Fruit fly (Drosophila melanogaster) whole organism, adult: ENCODE results near the gene AP-1sigma.
A peak's percentile ranks its signal among the peaks of the same experiment; 100 is the strongest.

Experiments used
- CG14711 ChIP-seq: fragments of 200-800 bp; sonication (Bioruptor generic); optimal IDR thresholded peaks from 2 replicates; lab custom pipeline; 2018; ENCODE audit warnings: missing biosample characterization, mild to moderate bottlenecking, missing genetic modification characterization, moderate library complexity
- CG1620 ChIP-seq: fragments of 200-800 bp; sonication (Bioruptor generic); optimal IDR thresholded peaks from 2 replicates; lab custom pipeline; 2016; ENCODE audit warnings: missing biosample characterization, missing genetic modification characterization
- CG33017 ChIP-seq: fragments of 200-800 bp; sonication (Bioruptor generic); optimal IDR thresholded peaks from 2 replicates; lab custom pipeline; 2018; ENCODE audit warnings: missing biosample characterization, mild to moderate bottlenecking, missing genetic modification characterization, moderate library complexity
- CG5204 ChIP-seq: fragments of 200-800 bp; sonication (Bioruptor generic); optimal IDR thresholded peaks from 2 replicates; lab custom pipeline; 2016; ENCODE audit warnings: missing biosample characterization, missing genetic modification characterization
- CG7045 ChIP-seq: fragments of 200-800 bp; sonication (Bioruptor generic); optimal IDR thresholded peaks from 2 replicates; lab custom pipeline; 2017; ENCODE audit warnings: missing biosample characterization, mild to moderate bottlenecking, missing genetic modification characterization
- Clk ChIP-seq: fragments of 200-800 bp; sonication (Bioruptor generic); optimal IDR thresholded peaks from 2 replicates; lab custom pipeline; 2017; ENCODE audit warnings: missing biosample characterization, missing genetic modification characterization
- Crg-1 ChIP-seq: fragments of 200-800 bp; sonication (Bioruptor generic); optimal IDR thresholded peaks from 2 replicates; lab custom pipeline; 2016; ENCODE audit warnings: missing biosample characterization, missing genetic modification characterization
- Hr96 ChIP-seq: fragments of 200-800 bp; sonication (Bioruptor generic); optimal IDR thresholded peaks from 2 replicates; lab custom pipeline; 2016; ENCODE audit warnings: missing biosample characterization, missing genetic modification characterization
- Mnt ChIP-seq: fragments of 200-800 bp; sonication (Bioruptor generic); optimal IDR thresholded peaks from 2 replicates; lab custom pipeline; 2016; ENCODE audit warnings: missing biosample characterization, mild to moderate bottlenecking, missing genetic modification characterization
- bab1 ChIP-seq: fragments of 200-800 bp; sonication (Bioruptor generic); optimal IDR thresholded peaks from 3 replicates; lab custom pipeline; 2019; ENCODE audit warnings: missing biosample characterization, mild to moderate bottlenecking, missing genetic modification characterization, moderate library complexity
- cic ChIP-seq: fragments of 200-800 bp; sonication (Bioruptor generic); optimal IDR thresholded peaks from 2 replicates; lab custom pipeline; 2017; ENCODE audit warnings: missing biosample characterization, mild to moderate bottlenecking, missing genetic modification characterization, moderate library complexity
- kay ChIP-seq: fragments of 200-800 bp; sonication (Bioruptor generic); peaks from one replicate; lab custom pipeline; 2016; ENCODE audit warnings: missing biosample characterization, missing genetic modification characterization, borderline replicate concordance
- toe ChIP-seq: fragments of 200-800 bp; sonication (Bioruptor generic); optimal IDR thresholded peaks from 2 replicates; lab custom pipeline; 2016; ENCODE audit warnings: missing biosample characterization, missing genetic modification characterization

dm6 chr3R:23991364-23991763 lies 32.9 kb downstream of the AP-1sigma start:
- TF ChIP-seq cic (GFP tag; lab: Kevin White, UChicago) = peak; percentile 22
- TF ChIP-seq bab1 (GFP tag; lab: Kevin White, UChicago) = no peak
- no peak for TF ChIP-seq CG14711 (tag; lab: Kevin White, UChicago)
- peak; percentile 75 for TF ChIP-seq kay
- TF ChIP-seq Clk = no peak
- TF ChIP-seq CG1620 = no peak
- no peak for TF ChIP-seq Crg-1 (GFP tag; lab: Kevin White, UChicago)
- TF ChIP-seq Hr96 (GFP tag; lab: Kevin White, UChicago) = no peak
- TF ChIP-seq toe (GFP tag; lab: Kevin White, UChicago) = no peak
- no peak for TF ChIP-seq Mnt (GFP tag; lab: Kevin White, UChicago)
- no peak for TF ChIP-seq CG5204 (GFP tag; lab: Kevin White, UChicago)
- no peak for TF ChIP-seq CG33017 (tag; lab: Kevin White, UChicago)
- no peak for TF ChIP-seq CG7045 (GFP tag; lab: Kevin White, UChicago)
